Worm (Caenorhabditis elegans): ENCODE measurements around the gene F59B2.12.

F59B2.12 gene

ce11 chrIII:8981847-8982479, 35.4 kb upstream of the F59B2.12 start, which contains the start of gene pde-2:
TSS of gene pde-2 (minus strand) at chrIII:8981897.
- TF ChIP-seq sea-1 (GFP tag; conservative IDR thresholded peaks at IDR 0.05) (no peak), tra-4 (tag; optimal IDR thresholded peaks at IDR 0.05) (no peak), flt-1 (GFP tag; IDR thresholded peaks at IDR 0.05) (no peak), hmbx-1 (tag; optimal IDR thresholded peaks at IDR 0.05) (no peak), ceh-13 (GFP tag; optimal IDR thresholded peaks at IDR 0.05) (no peak), pes-1 (GFP tag; IDR thresholded peaks at IDR 0.05) (no peak), ets-7 (tag; optimal IDR thresholded peaks at IDR 0.05) (no peak), aly-1 (tag; optimal IDR thresholded peaks at IDR 0.05) (no peak), tbx-11 (GFP tag; IDR thresholded peaks at IDR 0.05) (no peak), ceh-36 (tag; optimal IDR thresholded peaks at IDR 0.05) (no peak), F13C5.2 (tag; optimal IDR thresholded peaks at IDR 0.05) (no peak), ama-1 (optimal IDR thresholded peaks at IDR 0.05) (no peak), hnd-1 (tag; optimal IDR thresholded peaks at IDR 0.05) (no peak), scrt-1 (GFP tag; IDR thresholded peaks at IDR 0.05) (no peak), hmg-4 (GFP tag; optimal IDR thresholded peaks at IDR 0.05) (no peak)

- no peak for TF ChIP-seq tra-4 (tag; optimal IDR thresholded peaks at IDR 0.05)
- TF ChIP-seq hmg-4 (GFP tag; optimal IDR thresholded peaks at IDR 0.05), result no peak
These were observed 34.3 kb upstream of the F59B2.12 start for ce11 chrIII:8983135-8983534.

ce11 chrIII:8983811-8984210, 33.6 kb upstream of the F59B2.12 start:
- TF ChIP-seq sea-1 (GFP tag; conservative IDR thresholded peaks at IDR 0.05), result no peak

- TF ChIP-seq ets-7 (tag; optimal IDR thresholded peaks at IDR 0.05) (no peak), F13C5.2 (tag; optimal IDR thresholded peaks at IDR 0.05) (no peak), hnd-1 (tag; optimal IDR thresholded peaks at IDR 0.05) (no peak), hmg-4 (GFP tag; optimal IDR thresholded peaks at IDR 0.05) (no peak), tbx-11 (GFP tag; IDR thresholded peaks at IDR 0.05) (no peak), tra-4 (tag; optimal IDR thresholded peaks at IDR 0.05) (no peak), ceh-36 (tag; optimal IDR thresholded peaks at IDR 0.05) (no peak), sea-1 (GFP tag; conservative IDR thresholded peaks at IDR 0.05) (no peak), tbx-37 (GFP tag; conservative IDR thresholded peaks at IDR 0.05) (no peak), hmbx-1 (tag; optimal IDR thresholded peaks at IDR 0.05) (no peak), B0310.2 (tag; optimal IDR thresholded peaks at IDR 0.05) (no peak), ama-1 (optimal IDR thresholded peaks at IDR 0.05) (no peak), ceh-13 (GFP tag; optimal IDR thresholded peaks at IDR 0.05) (no peak), pes-1 (GFP tag; IDR thresholded peaks at IDR 0.05) (no peak), aly-1 (tag; optimal IDR thresholded peaks at IDR 0.05) (no peak), flt-1 (GFP tag; IDR thresholded peaks at IDR 0.05) (no peak), scrt-1 (GFP tag; IDR thresholded peaks at IDR 0.05) (no peak)
These were observed 33.0 kb upstream of the F59B2.12 start for ce11 chrIII:8984412-8984811.

ce11 chrIII:8984960-8985359, 32.4 kb upstream of the F59B2.12 start:
- TF ChIP-seq pes-1 (GFP tag; IDR thresholded peaks at IDR 0.05) (no peak), hnd-1 (tag; optimal IDR thresholded peaks at IDR 0.05) (no peak), aly-1 (tag; optimal IDR thresholded peaks at IDR 0.05) (no peak), F13C5.2 (tag; optimal IDR thresholded peaks at IDR 0.05) (no peak), sea-1 (GFP tag; conservative IDR thresholded peaks at IDR 0.05) (no peak), tbx-37 (GFP tag; conservative IDR thresholded peaks at IDR 0.05) (no peak), hmg-4 (GFP tag; optimal IDR thresholded peaks at IDR 0.05) (no peak), ama-1 (optimal IDR thresholded peaks at IDR 0.05) (no peak)

- no peak for TF ChIP-seq hmbx-1 (tag; optimal IDR thresholded peaks at IDR 0.05)
- no peak for TF ChIP-seq F13C5.2 (tag; optimal IDR thresholded peaks at IDR 0.05)
- no peak for TF ChIP-seq ama-1 (optimal IDR thresholded peaks at IDR 0.05)
- TF ChIP-seq hmg-4 (GFP tag; optimal IDR thresholded peaks at IDR 0.05), result no peak
- no peak for TF ChIP-seq aly-1 (tag; optimal IDR thresholded peaks at IDR 0.05)
- TF ChIP-seq B0310.2 (tag; optimal IDR thresholded peaks at IDR 0.05), result no peak
- TF ChIP-seq tra-4 (tag; optimal IDR thresholded peaks at IDR 0.05), result no peak
- no peak for TF ChIP-seq pes-1 (GFP tag; IDR thresholded peaks at IDR 0.05)
- TF ChIP-seq sea-1 (GFP tag; conservative IDR thresholded peaks at IDR 0.05), result no peak
- no peak for TF ChIP-seq tbx-11 (GFP tag; IDR thresholded peaks at IDR 0.05)
- no peak for TF ChIP-seq ets-7 (tag; optimal IDR thresholded peaks at IDR 0.05)
- TF ChIP-seq flt-1 (GFP tag; IDR thresholded peaks at IDR 0.05), result no peak
These were observed 31.9 kb upstream of the F59B2.12 start for ce11 chrIII:8985461-8985860.

- TF ChIP-seq hmbx-1 (tag; optimal IDR thresholded peaks at IDR 0.05) (no peak), tra-4 (tag; optimal IDR thresholded peaks at IDR 0.05) (no peak), B0310.2 (tag; optimal IDR thresholded peaks at IDR 0.05) (no peak), tbx-11 (GFP tag; IDR thresholded peaks at IDR 0.05) (no peak), hnd-1 (tag; optimal IDR thresholded peaks at IDR 0.05) (no peak), pes-1 (GFP tag; IDR thresholded peaks at IDR 0.05) (no peak), ama-1 (optimal IDR thresholded peaks at IDR 0.05) (no peak), ceh-13 (GFP tag; optimal IDR thresholded peaks at IDR 0.05) (no peak), scrt-1 (GFP tag; IDR thresholded peaks at IDR 0.05) (no peak), ets-7 (tag; optimal IDR thresholded peaks at IDR 0.05) (no peak), aly-1 (tag; optimal IDR thresholded peaks at IDR 0.05) (no peak), sea-1 (GFP tag; conservative IDR thresholded peaks at IDR 0.05) (no peak), tbx-37 (GFP tag; conservative IDR thresholded peaks at IDR 0.05) (no peak), ceh-36 (tag; optimal IDR thresholded peaks at IDR 0.05) (no peak), F13C5.2 (tag; optimal IDR thresholded peaks at IDR 0.05) (no peak)
These were observed 31.4 kb upstream of the F59B2.12 start for ce11 chrIII:8985965-8986364.

- TF ChIP-seq sea-1 (GFP tag; conservative IDR thresholded peaks at IDR 0.05) (no peak), ceh-13 (GFP tag; optimal IDR thresholded peaks at IDR 0.05) (no peak), F13C5.2 (tag; optimal IDR thresholded peaks at IDR 0.05) (no peak), ets-7 (tag; optimal IDR thresholded peaks at IDR 0.05) (no peak), hnd-1 (tag; optimal IDR thresholded peaks at IDR 0.05) (no peak), hmg-4 (GFP tag; optimal IDR thresholded peaks at IDR 0.05) (no peak), ama-1 (optimal IDR thresholded peaks at IDR 0.05) (no peak), flt-1 (GFP tag; IDR thresholded peaks at IDR 0.05) (no peak), pes-1 (GFP tag; IDR thresholded peaks at IDR 0.05) (no peak), scrt-1 (GFP tag; IDR thresholded peaks at IDR 0.05) (no peak)
These were observed 30.5 kb upstream of the F59B2.12 start for ce11 chrIII:8986872-8987271.
